Worm (Caenorhabditis elegans) whole organism, dauer: ENCODE data around the gene F53A9.8.

ENCODE experiments used
- unc-62 ChIP-seq: sonication (generic microtip); optimal IDR thresholded peaks from 2 replicates; lab custom pipeline; 2017; ENCODE audit warnings: missing biosample characterization, missing genetic modification reagents, missing genetic modification characterization

F53A9.8 gene

DNA sequence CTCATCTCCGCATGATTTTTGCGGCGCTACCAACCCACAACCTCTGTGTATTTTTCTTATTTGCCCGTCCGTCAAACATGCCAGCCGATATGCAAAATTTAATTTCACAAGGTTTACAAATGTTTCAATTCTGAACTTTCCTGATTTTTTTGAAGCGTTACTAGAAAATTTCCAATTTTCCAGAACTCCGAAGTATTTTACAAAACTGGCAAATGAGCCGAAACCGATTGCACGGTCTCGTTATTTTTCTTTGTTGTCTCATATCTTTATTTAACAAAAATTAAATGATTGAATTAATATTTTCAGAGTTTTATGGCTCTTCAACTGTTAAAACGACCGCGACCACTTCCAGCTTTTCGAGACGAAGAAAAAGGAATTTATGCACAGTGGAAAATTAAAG lies 10.7 kb downstream of the F53A9.8 start, which contains the start of gene F53A9.3:
Gene F53A9.3 (plus strand): TSS at position 301 of the 400 bp plus-strand sequence.
- no peak for TF ChIP-seq unc-62 (GFP tag; lab: Kevin White, UChicago)

ce11 chrX:8704830-8705229 lies 13.9 kb downstream of the F53A9.8 start:
- no peak for TF ChIP-seq unc-62 (GFP tag; lab: Kevin White, UChicago)

DNA sequence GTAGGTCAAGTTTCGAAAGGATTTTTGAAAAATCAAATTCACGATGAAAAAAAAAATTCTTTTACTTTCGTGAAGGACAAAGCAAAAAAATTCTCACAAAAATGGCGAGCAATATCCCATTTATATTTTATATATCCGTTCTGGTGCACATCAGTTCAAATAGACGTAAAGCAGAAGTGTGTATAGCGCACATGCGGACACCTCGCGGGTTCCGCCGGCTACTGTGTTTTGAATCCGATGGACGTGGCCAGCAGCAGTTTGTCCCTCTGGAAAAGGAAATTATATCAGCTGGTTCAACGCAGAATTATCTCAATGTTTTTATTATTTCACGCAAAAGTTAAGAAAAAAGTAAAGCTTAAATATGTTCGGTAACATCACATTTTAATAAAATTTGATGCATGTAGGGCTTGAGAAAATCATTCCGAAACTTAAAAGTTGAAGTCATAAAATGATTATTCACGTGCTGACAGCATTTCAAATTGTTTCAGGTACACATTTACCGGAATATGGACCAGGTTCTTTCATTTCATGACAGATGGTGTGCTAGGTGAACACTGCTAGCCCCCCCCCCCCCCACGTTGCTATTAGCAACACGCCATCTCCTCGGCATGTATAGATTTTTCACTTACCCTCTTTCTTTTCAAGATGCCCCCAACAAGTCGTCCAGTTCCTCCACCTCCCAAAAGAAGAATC lies 14.9 kb downstream of the F53A9.8 start, which contains the start of gene jbts-14:
Gene jbts-14 (plus strand): TSS at position 643 of the 693 bp plus-strand sequence.
- TF ChIP-seq unc-62 (GFP tag; lab: Kevin White, UChicago): no peak

ce11 chrX:8697517-8697916 lies 21.2 kb downstream of the F53A9.8 start, which contains the start of gene frpr-8:
Gene frpr-8, plus strand, starts transcription at chrX:8697817.
- no peak for TF ChIP-seq unc-62 (GFP tag; lab: Kevin White, UChicago)

- no peak for TF ChIP-seq unc-62 (GFP tag; lab: Kevin White, UChicago)
Observed at ce11 chrX:8681600-8681999, 37.1 kb downstream of the F53A9.8 start, which contains the start of gene K09E2.1. Gene K09E2.1, plus strand, starts transcription at chrX:8681900.

DNA sequence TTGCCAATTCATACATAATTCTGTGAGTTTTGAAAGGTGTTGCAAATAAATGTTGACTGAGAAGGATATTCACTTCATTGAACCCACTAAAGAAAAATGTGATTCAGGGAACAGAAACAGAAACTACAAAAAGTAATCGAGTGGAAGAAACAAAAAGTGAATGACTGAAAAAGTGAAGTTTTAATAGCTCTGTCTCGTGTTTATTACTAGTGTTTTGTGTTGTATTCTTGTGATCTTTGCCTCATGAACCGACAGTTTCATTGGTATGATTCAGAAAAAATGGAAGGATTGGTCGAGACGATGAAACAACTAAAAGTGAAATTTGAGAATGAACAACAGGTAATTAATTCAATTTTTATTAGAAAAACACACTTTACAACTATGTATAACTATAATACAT lies 40.8 kb downstream of the F53A9.8 start:
- no peak for TF ChIP-seq unc-62 (GFP tag; lab: Kevin White, UChicago)

DNA sequence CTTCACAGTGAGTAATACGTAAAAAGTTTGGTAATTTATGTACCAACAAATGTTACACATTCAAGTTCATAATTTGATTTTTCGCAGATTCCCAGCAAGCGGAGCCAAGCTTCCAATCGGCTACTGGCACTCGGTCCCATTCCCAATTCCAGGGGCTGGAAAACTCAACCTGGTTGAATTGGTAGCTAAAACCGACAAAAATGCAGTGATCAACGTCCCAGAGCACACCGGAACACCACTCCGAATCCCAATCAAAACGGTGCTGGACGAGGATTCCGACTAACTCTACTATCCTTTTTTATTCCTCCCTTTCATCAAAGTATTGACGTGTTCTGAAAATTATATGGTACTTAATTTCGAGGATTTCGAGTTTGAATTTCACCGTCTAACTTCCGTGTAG lies 41.4 kb downstream of the F53A9.8 start:
- no peak for TF ChIP-seq unc-62 (GFP tag; lab: Kevin White, UChicago)

DNA sequence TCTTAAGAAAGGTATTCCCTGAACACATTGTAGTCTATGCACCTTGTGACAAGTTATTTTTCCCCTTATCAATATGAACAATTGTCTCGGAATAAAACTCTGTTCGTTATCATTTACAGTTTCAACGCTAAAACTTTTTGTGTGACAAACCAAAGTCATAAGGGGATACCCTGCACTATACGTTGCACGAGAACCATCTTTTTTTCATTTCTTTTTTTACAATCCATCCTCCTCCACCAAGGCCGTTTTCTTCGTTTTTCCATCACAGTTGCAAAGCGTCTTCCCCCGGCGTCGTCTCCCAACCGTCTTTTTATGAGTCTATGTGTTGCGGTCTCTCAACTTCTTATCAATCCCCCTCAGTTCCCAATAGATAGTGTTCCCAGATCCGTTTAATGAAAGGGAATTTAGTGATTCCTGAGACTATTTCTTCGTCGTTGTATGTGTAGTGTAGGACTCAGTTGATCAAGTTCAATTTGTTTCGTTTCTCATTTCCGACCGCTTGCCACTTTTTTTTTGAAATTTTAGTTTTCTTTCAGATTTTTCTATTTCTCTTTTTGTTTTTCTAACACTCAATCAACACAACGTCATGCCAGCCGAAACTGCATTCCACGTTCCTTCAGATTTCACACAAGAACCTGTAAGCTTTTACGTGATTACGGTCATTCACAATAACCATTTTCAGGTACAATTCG lies 42.5 kb downstream of the F53A9.8 start:
- no peak for TF ChIP-seq unc-62 (GFP tag; lab: Kevin White, UChicago)

ce11 chrX:8675151-8675550 lies 43.6 kb downstream of the F53A9.8 start:
- no peak for TF ChIP-seq unc-62 (GFP tag; lab: Kevin White, UChicago)

DNA sequence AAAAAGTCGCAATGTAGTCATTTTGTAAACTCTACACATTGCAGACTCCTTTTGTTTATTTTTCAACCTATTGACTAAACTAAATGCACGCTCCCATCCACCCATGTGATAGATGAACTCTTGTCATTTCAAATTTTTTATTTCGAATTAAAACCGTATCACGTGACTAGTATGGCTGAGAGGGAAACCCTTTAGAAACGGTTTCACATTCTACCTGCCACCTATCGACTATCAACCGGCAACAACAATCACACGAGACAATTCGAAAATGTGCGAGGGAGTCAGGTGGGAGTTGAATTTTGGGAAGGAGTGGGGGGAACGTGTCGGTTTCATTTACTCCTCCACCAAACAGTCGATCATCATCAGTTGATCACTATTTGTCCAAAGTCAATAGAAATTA lies 44.2 kb downstream of the F53A9.8 start:
- TF ChIP-seq unc-62 (GFP tag; lab: Kevin White, UChicago): no peak

- no peak for TF ChIP-seq unc-62 (GFP tag; lab: Kevin White, UChicago)
Observed at ce11 chrX:8672760-8673159, 45.9 kb downstream of the F53A9.8 start, which contains the start of the genes K09E2.2 and K09E2.3. Gene K09E2.2, plus strand, starts transcription at chrX:8673060. Gene K09E2.3, plus strand, starts transcription at chrX:8673084.
